Fruit fly (Drosophila melanogaster) whole organism, wandering third instar larva: ENCODE data around the gene SLIRP2.

Experiments
- Jra ChIP-seq: sonication (Bioruptor generic); optimal IDR thresholded peaks from 2 replicates; lab custom pipeline; 2016; ENCODE audit warnings: missing biosample characterization, missing genetic modification characterization
- brk ChIP-seq: fragments of 200-800 bp; sonication (Bioruptor generic); optimal IDR thresholded peaks from 2 replicates; lab custom pipeline; 2016; ENCODE audit warnings: missing biosample characterization, mild to moderate bottlenecking, missing genetic modification characterization

DNA sequence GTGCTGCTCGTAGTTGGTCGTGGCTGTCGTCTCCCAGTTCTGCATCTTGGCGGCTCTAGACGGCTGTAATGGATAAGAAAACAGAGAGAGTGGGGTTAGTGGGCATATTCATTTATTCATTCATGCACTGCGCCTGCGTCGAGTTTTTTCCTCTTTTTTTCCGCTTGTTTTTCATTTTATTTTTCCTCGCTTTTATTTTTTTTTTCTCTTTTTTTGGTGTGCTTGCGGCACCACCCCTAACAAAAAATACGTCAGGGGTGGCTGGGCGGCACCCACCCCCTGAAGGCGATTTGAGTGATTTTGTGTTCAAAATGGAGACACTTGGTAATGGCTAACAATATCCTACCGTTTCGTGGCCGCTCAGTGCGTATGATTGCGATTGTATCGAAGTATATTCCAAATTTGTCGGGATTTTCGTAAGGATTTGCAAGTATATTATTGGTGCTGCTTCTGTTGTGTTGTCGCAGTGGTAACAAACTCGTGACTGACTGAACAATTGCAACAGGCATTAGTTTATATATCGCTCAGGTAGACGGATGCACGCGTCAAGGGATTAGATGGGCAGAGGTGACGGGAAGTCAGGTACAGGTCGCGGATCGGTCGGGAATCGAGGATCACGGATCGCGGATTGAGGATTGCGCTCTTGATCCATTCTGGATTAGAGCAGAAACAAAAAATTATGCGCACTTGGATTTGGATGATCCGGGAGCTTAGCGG lies 43.4 kb downstream of the SLIRP2 start:
- no peak for TF ChIP-seq Jra (GFP tag; lab: Kevin White, UChicago)
- no peak for TF ChIP-seq brk (GFP tag; lab: Kevin White, UChicago)
